Worm (Caenorhabditis elegans) whole organism, L1 larva: ENCODE data around the gene srbc-24.

ENCODE experiments used
- aha-1 ChIP-seq: fragments of 150-350 bp; optimal IDR thresholded peaks from 2 replicates; lab custom pipeline; 2014; ENCODE audit warnings: missing biosample characterization, missing genetic modification characterization
- ama-1 ChIP-seq: fragments of 150-350 bp; optimal IDR thresholded peaks from 2 replicates; lab custom pipeline; 2014
- fkh-10 ChIP-seq: sonication (generic microtip); optimal IDR thresholded peaks from 2 replicates; lab custom pipeline; 2017; ENCODE audit warnings: missing biosample characterization, missing genetic modification reagents, missing genetic modification characterization
- jun-1 ChIP-seq: fragments of 150-350 bp; optimal IDR thresholded peaks from 2 replicates; lab custom pipeline; 2014; ENCODE audit warnings: missing biosample characterization, missing genetic modification reagents, missing genetic modification characterization
- nhr-237 ChIP-seq: fragments of 150-350 bp; optimal IDR thresholded peaks from 2 replicates; lab custom pipeline; 2014; ENCODE audit warnings: missing biosample characterization, missing genetic modification characterization
- skn-1 ChIP-seq: fragments of 150-350 bp; optimal IDR thresholded peaks from 2 replicates; lab custom pipeline; 2014; ENCODE audit warnings: missing biosample characterization, missing genetic modification characterization
- snpc-4 ChIP-seq: fragments of 150-350 bp; optimal IDR thresholded peaks from 2 replicates; lab custom pipeline; 2014; ENCODE audit warnings: missing biosample characterization, missing genetic modification characterization
- unc-86 ChIP-seq: sonication (generic microtip); optimal IDR thresholded peaks from 2 replicates; lab custom pipeline; 2016; ENCODE audit warnings: missing genetic modification characterization, missing compliant biosample characterization
- ztf-11 ChIP-seq, 2 experiments: sonication (generic microtip); optimal IDR thresholded peaks; 2 replicates each; lab custom pipeline; 2016 to 2017; ENCODE audit warnings: missing genetic modification characterization in 2 of 2, missing biosample characterization in 1 of 2, missing compliant biosample characterization in 1 of 2
- ztf-4 ChIP-seq: fragments of 150-350 bp; optimal IDR thresholded peaks from 2 replicates; lab custom pipeline; 2014; ENCODE audit warnings: missing biosample characterization, missing genetic modification characterization

DNA sequence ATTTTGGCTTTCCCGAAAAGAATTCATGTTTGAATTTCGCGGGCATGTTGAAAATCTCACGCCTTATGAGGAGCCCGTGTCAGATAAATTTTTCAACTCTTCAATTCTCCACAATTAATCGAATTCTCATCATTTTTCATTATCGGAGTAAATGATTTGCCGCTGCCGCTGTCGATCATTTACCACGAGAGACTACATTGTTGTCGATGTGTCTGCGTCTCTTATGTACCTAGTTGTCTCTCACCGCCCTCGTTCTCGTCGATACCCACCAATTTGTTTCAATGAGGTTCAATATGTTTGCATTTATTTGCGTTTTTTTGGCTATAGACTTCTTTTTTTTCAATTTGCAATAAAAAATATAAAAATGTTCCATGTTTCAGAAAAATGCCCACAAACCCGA lies 40.6 kb downstream of the srbc-24 start, which contains the start of gene nhr-13:
- TF ChIP-seq ztf-11 (tag; optimal IDR thresholded peaks at IDR 0.05; lab: Kevin White, UChicago) = no peak
- TF ChIP-seq unc-86 (tag; lab: Kevin White, UChicago) = no peak
- TF ChIP-seq jun-1 (tag; lab: Kevin White, UChicago) = no peak
- no peak for TF ChIP-seq skn-1 (tag; lab: Kevin White, UChicago)
- no peak for TF ChIP-seq ztf-4 (tag; lab: Kevin White, UChicago)
- no peak for TF ChIP-seq ama-1
- TF ChIP-seq snpc-4 (tag; lab: Kevin White, UChicago) = no peak
- no peak for TF ChIP-seq aha-1 (tag; lab: Kevin White, UChicago)
- no peak for TF ChIP-seq nhr-237 (tag; lab: Kevin White, UChicago)
- TF ChIP-seq fkh-10 (GFP tag; lab: Kevin White, UChicago) = no peak
